Worm (Caenorhabditis elegans) whole organism, L2 larva: ENCODE data around the gene ins-14.
A peak's percentile ranks its signal among the peaks of the same experiment; 100 is the strongest.

Source experiments
- C34F6.9 ChIP-seq: fragments of 150-350 bp; optimal IDR thresholded peaks from 2 replicates; lab custom pipeline; 2014; ENCODE audit warnings: missing biosample characterization, missing genetic modification characterization
- F13H6.1 ChIP-seq: sonication (generic microtip); optimal IDR thresholded peaks from 2 replicates; lab custom pipeline; 2016; ENCODE audit warnings: missing genetic modification characterization, missing compliant biosample characterization
- R02D3.7 ChIP-seq: fragments of 150-350 bp; optimal IDR thresholded peaks from 2 replicates; lab custom pipeline; 2014; ENCODE audit warnings: missing biosample characterization, missing genetic modification characterization
- Y55F3AM.14 ChIP-seq: fragments of 200-800 bp; sonication (Bioruptor generic); optimal IDR thresholded peaks from 2 replicates; lab custom pipeline; 2018; ENCODE audit warnings: mild to moderate bottlenecking, missing genetic modification characterization, missing compliant biosample characterization
- ZK546.5 ChIP-seq: sonication (generic microtip); optimal IDR thresholded peaks from 2 replicates; lab custom pipeline; 2017; ENCODE audit warnings: missing biosample characterization, missing genetic modification characterization
- alr-1 ChIP-seq: fragments of 150-350 bp; optimal IDR thresholded peaks from 2 replicates; lab custom pipeline; 2014; ENCODE audit warnings: missing biosample characterization, missing genetic modification characterization
- aly-2 ChIP-seq: fragments of 150-350 bp; optimal IDR thresholded peaks from 2 replicates; lab custom pipeline; 2014; ENCODE audit warnings: missing biosample characterization, missing genetic modification characterization
- ama-1 ChIP-seq: fragments of 150-350 bp; optimal IDR thresholded peaks from 2 replicates; lab custom pipeline; 2018; ENCODE audit warnings: inconsistent platforms
- blmp-1 ChIP-seq: sonication (generic microtip); optimal IDR thresholded peaks from 2 replicates; lab custom pipeline; 2017; ENCODE audit warnings: missing genetic modification characterization, mild to moderate bottlenecking, missing compliant biosample characterization, antibody characterized with exemption, moderate library complexity; ENCODE audit not compliant: insufficient read depth
- ceh-16 ChIP-seq: fragments of 150-350 bp; optimal IDR thresholded peaks from 2 replicates; lab custom pipeline; 2014; ENCODE audit warnings: missing biosample characterization, missing genetic modification characterization
- ceh-82 ChIP-seq: fragments of 150-350 bp; optimal IDR thresholded peaks from 2 replicates; lab custom pipeline; 2014; ENCODE audit warnings: missing biosample characterization, missing genetic modification characterization
- crh-2 ChIP-seq: sonication (generic microtip); optimal IDR thresholded peaks from 2 replicates; lab custom pipeline; 2017; ENCODE audit warnings: missing biosample characterization, missing genetic modification characterization
- dmd-4 ChIP-seq: sonication (generic microtip); optimal IDR thresholded peaks from 2 replicates; lab custom pipeline; 2017; ENCODE audit warnings: missing biosample characterization, missing genetic modification characterization
- egl-27 ChIP-seq: sonication (generic microtip); optimal IDR thresholded peaks from 3 replicates; lab custom pipeline; 2017; ENCODE audit warnings: missing biosample characterization, missing genetic modification reagents, missing genetic modification characterization
- elt-1 ChIP-seq: fragments of 150-350 bp; optimal IDR thresholded peaks from 2 replicates; lab custom pipeline; 2014; ENCODE audit warnings: missing biosample characterization, missing genetic modification characterization
- elt-3 ChIP-seq: sonication (generic microtip); optimal IDR thresholded peaks from 2 replicates; lab custom pipeline; 2017; ENCODE audit warnings: missing biosample characterization, missing genetic modification characterization
- fos-1 ChIP-seq: fragments of 150-350 bp; optimal IDR thresholded peaks from 2 replicates; lab custom pipeline; 2014; ENCODE audit warnings: missing biosample characterization, missing genetic modification characterization
- gmeb-1 ChIP-seq: fragments of 150-350 bp; optimal IDR thresholded peaks from 2 replicates; lab custom pipeline; 2014; ENCODE audit warnings: missing biosample characterization, missing genetic modification characterization
- lin-11 ChIP-seq: fragments of 150-350 bp; sonication (generic microtip); optimal IDR thresholded peaks from 2 replicates; lab custom pipeline; 2014; ENCODE audit warnings: missing biosample characterization, missing genetic modification characterization, inconsistent platforms, mixed read lengths
- lin-13 ChIP-seq: fragments of 150-350 bp; optimal IDR thresholded peaks from 2 replicates; lab custom pipeline; 2014; ENCODE audit warnings: missing biosample characterization, missing genetic modification reagents, missing genetic modification characterization
- lin-39 ChIP-seq: fragments of 150-350 bp; optimal IDR thresholded peaks from 2 replicates; lab custom pipeline; 2014; ENCODE audit warnings: missing biosample characterization, missing genetic modification reagents, missing genetic modification characterization
- lsy-2 ChIP-seq, 2 experiments: fragments of 150-350 bp in 1 of 2; sonication (generic microtip) in 1 of 2; optimal IDR thresholded peaks; 2 replicates each; lab custom pipeline; 2014 to 2017; ENCODE audit warnings: missing biosample characterization in 2 of 2, missing genetic modification characterization in 2 of 2
- mab-5 ChIP-seq: fragments of 150-350 bp; optimal IDR thresholded peaks from 2 replicates; lab custom pipeline; 2014; ENCODE audit warnings: missing biosample characterization, missing genetic modification characterization
- mbf-1 ChIP-seq: sonication (generic microtip); optimal IDR thresholded peaks from 2 replicates; lab custom pipeline; 2017; ENCODE audit warnings: missing biosample characterization, missing genetic modification characterization
- mdl-1 ChIP-seq, 2 experiments: fragments of 150-350 bp in 1 of 2; sonication (generic microtip) in 1 of 2; optimal IDR thresholded peaks; 2 replicates each; lab custom pipeline; 2017; ENCODE audit warnings: missing biosample characterization in 2 of 2, missing genetic modification characterization in 2 of 2
- nhr-10 ChIP-seq: sonication (generic microtip); optimal IDR thresholded peaks from 2 replicates; lab custom pipeline; 2017; ENCODE audit warnings: missing biosample characterization, missing genetic modification characterization
- nhr-11 ChIP-seq: fragments of 150-350 bp; optimal IDR thresholded peaks from 2 replicates; lab custom pipeline; 2014; ENCODE audit warnings: missing biosample characterization, missing genetic modification characterization
- nhr-12 ChIP-seq: fragments of 150-350 bp; optimal IDR thresholded peaks from 2 replicates; lab custom pipeline; 2014; ENCODE audit warnings: missing biosample characterization, missing genetic modification characterization
- nhr-129 ChIP-seq: fragments of 150-350 bp; optimal IDR thresholded peaks from 2 replicates; lab custom pipeline; 2014; ENCODE audit warnings: missing biosample characterization, missing genetic modification characterization
- nhr-21 ChIP-seq: fragments of 150-350 bp; optimal IDR thresholded peaks from 2 replicates; lab custom pipeline; 2014; ENCODE audit warnings: missing biosample characterization, missing genetic modification characterization
- nhr-23 ChIP-seq: fragments of 150-350 bp; optimal IDR thresholded peaks from 2 replicates; lab custom pipeline; 2014; ENCODE audit warnings: missing biosample characterization, missing genetic modification reagents, missing genetic modification characterization
- nhr-237 ChIP-seq: fragments of 150-350 bp; optimal IDR thresholded peaks from 2 replicates; lab custom pipeline; 2014; ENCODE audit warnings: missing biosample characterization, missing genetic modification characterization
- nhr-25 ChIP-seq: fragments of 150-350 bp; sonication (generic microtip); optimal IDR thresholded peaks from 3 replicates; lab custom pipeline; 2014; ENCODE audit warnings: missing biosample characterization, missing genetic modification characterization
- nhr-6 ChIP-seq: fragments of 150-350 bp; optimal IDR thresholded peaks from 2 replicates; lab custom pipeline; 2014; ENCODE audit warnings: missing biosample characterization, missing genetic modification characterization
- nhr-77 ChIP-seq: fragments of 150-350 bp; optimal IDR thresholded peaks from 2 replicates; lab custom pipeline; 2014; ENCODE audit warnings: missing biosample characterization, missing genetic modification characterization
- peb-1 ChIP-seq: fragments of 150-350 bp; optimal IDR thresholded peaks from 2 replicates; lab custom pipeline; 2014; ENCODE audit warnings: missing biosample characterization, missing genetic modification characterization
- sem-4 ChIP-seq: fragments of 150-350 bp; optimal IDR thresholded peaks from 2 replicates; lab custom pipeline; 2014; ENCODE audit warnings: missing biosample characterization, missing genetic modification reagents, missing genetic modification characterization
- skn-1 ChIP-seq: sonication (generic microtip); optimal IDR thresholded peaks from 2 replicates; lab custom pipeline; 2017; ENCODE audit warnings: missing biosample characterization, missing genetic modification characterization
- sma-3 ChIP-seq: sonication (generic microtip); optimal IDR thresholded peaks from 2 replicates; lab custom pipeline; 2016; ENCODE audit warnings: missing genetic modification reagents, missing genetic modification characterization, missing compliant biosample characterization
- sma-9 ChIP-seq, 2 experiments: fragments of 150-350 bp in 1 of 2; sonication (generic microtip) in 1 of 2; optimal IDR thresholded peaks; 2 replicates each; lab custom pipeline; 2014 to 2016; ENCODE audit warnings: missing genetic modification characterization in 2 of 2, mild to moderate bottlenecking in 1 of 2, missing biosample characterization in 1 of 2, missing compliant biosample characterization in 1 of 2, missing genetic modification reagents in 1 of 2, moderate library complexity in 1 of 2
- snpc-4 ChIP-seq: fragments of 150-350 bp; optimal IDR thresholded peaks from 2 replicates; lab custom pipeline; 2014; ENCODE audit warnings: missing biosample characterization, missing genetic modification characterization
- unc-39 ChIP-seq: fragments of 150-350 bp; optimal IDR thresholded peaks from 2 replicates; lab custom pipeline; 2014; ENCODE audit warnings: missing biosample characterization, missing genetic modification characterization
- unc-55 ChIP-seq: fragments of 150-350 bp; sonication (generic microtip); optimal IDR thresholded peaks from 3 replicates; lab custom pipeline; 2014; ENCODE audit warnings: missing biosample characterization, missing genetic modification reagents, missing genetic modification characterization
- unc-62 ChIP-seq: fragments of 150-350 bp; optimal IDR thresholded peaks from 2 replicates; lab custom pipeline; 2014; ENCODE audit warnings: missing biosample characterization, missing genetic modification reagents, missing genetic modification characterization
- zag-1 ChIP-seq: fragments of 150-350 bp; optimal IDR thresholded peaks from 2 replicates; lab custom pipeline; 2014; ENCODE audit warnings: missing biosample characterization, missing genetic modification characterization
- ztf-1 ChIP-seq: fragments of 200-800 bp; sonication (Bioruptor generic); conservative IDR thresholded peaks from 2 replicates; pipeline ENCODE4 v1.3.6; 2022; ENCODE audit warnings: missing genetic modification characterization, missing compliant biosample characterization
- ztf-11 ChIP-seq: sonication (generic microtip); optimal IDR thresholded peaks from 2 replicates; lab custom pipeline; 2017; ENCODE audit warnings: missing biosample characterization, missing genetic modification characterization
- ztf-4 ChIP-seq: fragments of 150-350 bp; optimal IDR thresholded peaks from 2 replicates; lab custom pipeline; 2014; ENCODE audit warnings: missing biosample characterization, missing genetic modification characterization

The ins-14 gene

ce11 chrII:6707496-6708260, 37.9 kb downstream of the ins-14 start:
- TF ChIP-seq alr-1 (no peak), unc-55 (peak; percentile 55), nhr-12 (tag; lab: Kevin White, UChicago) (no peak), nhr-23 (no peak), sem-4 (tag; lab: Kevin White, UChicago) (peak; percentile 65), nhr-6 (no peak), fos-1 (no peak), aly-2 (no peak), unc-39 (tag; lab: Kevin White, UChicago) (no peak), unc-62 (GFP tag; lab: Kevin White, UChicago) (peak; percentile 20), blmp-1 (no peak), gmeb-1 (tag; lab: Kevin White, UChicago) (no peak), C34F6.9 (tag; lab: Kevin White, UChicago) (peak; percentile 49), crh-2 (tag; lab: Kevin White, UChicago) (peak; percentile 20), lin-13 (GFP tag; lab: Kevin White, UChicago) (peak; percentile 43), nhr-129 (tag; lab: Kevin White, UChicago) (peak; percentile 39), lsy-2 (tag; optimal IDR thresholded peaks at IDR 0.05; lab: Kevin White, UChicago) (peak in 1 of 2 experiments; percentile 55), zag-1 (tag; lab: Kevin White, UChicago) (no peak), ztf-1 (no peak), nhr-21 (no peak), nhr-25 (no peak), ama-1 (no peak), lin-39 (peak; percentile 86), Y55F3AM.14 (GFP tag; lab: Kevin White, UChicago) (peak; percentile 37), F13H6.1 (tag; lab: Kevin White, UChicago) (peak; percentile 77), nhr-11 (tag; lab: Kevin White, UChicago) (no peak), skn-1 (tag; lab: Kevin White, UChicago) (no peak), elt-3 (tag; lab: Kevin White, UChicago) (no peak), sma-3 (GFP tag; lab: Kevin White, UChicago) (no peak), ztf-4 (tag; lab: Kevin White, UChicago) (no peak), sma-9 (GFP tag; optimal IDR thresholded peaks at IDR 0.05; lab: Kevin White, UChicago) (peak; percentile 44), sma-9 (tag; optimal IDR thresholded peaks at IDR 0.05; lab: Kevin White, UChicago) (no peak), ceh-16 (tag; lab: Kevin White, UChicago) (no peak), peb-1 (tag; lab: Kevin White, UChicago) (no peak), mbf-1 (tag; lab: Kevin White, UChicago) (no peak), elt-1 (tag; lab: Kevin White, UChicago) (no peak), R02D3.7 (tag; lab: Kevin White, UChicago) (no peak), dmd-4 (no peak), snpc-4 (no peak), mdl-1 (tag; optimal IDR thresholded peaks at IDR 0.05; lab: Kevin White, UChicago) (no peak), lin-11 (tag; lab: Kevin White, UChicago) (no peak), mab-5 (tag; lab: Kevin White, UChicago) (peak; percentile 88), ZK546.5 (tag; lab: Kevin White, UChicago) (no peak), ceh-82 (tag; lab: Kevin White, UChicago) (no peak), egl-27 (no peak), nhr-237 (tag; lab: Kevin White, UChicago) (no peak), ztf-11 (tag; lab: Kevin White, UChicago) (no peak), nhr-77 (no peak), nhr-10 (tag; lab: Kevin White, UChicago) (no peak)
